Fruit fly (Drosophila melanogaster): Measurements from ENCODE around the gene bdwf.

bdwf gene

DNA sequence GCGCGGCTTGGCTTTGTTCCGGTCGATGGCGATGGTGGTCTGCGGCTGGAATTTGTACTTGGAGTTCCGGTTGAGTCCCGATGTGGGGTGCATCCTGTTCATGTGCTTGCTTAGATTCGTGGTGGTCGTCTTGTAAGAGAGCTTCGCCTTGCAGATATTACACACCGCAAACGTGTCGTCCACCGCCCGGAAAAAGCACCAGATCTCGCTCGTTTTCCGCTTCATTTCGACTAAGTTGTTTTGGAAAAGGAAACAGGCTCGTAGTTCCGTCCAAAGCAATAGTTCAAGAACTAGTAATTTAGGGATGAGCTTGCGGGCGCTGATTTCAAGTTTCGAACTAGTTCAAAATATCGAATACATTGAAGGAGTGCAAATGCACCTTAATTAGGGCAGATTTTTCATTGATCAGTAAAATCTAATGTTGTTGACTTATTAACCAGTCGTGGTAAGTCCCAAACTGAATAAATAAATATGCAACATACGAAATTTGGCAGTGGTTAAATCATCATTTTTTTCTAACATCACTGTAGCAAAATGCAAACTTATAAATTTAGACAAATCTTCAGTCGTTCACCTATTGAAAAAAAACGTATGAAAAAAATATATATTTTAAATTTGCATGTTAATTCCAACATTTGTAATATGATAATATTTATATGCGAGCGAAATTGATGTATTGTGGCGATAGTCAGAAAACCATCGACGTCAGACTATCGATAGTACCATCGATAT lies at the start of gene bdwf, which contains the start of gene Patr-1:
Gene bdwf, minus strand, starts transcription at position 299 of the 732 bp plus-strand sequence.
Gene Patr-1, plus strand, starts transcription at position 727 of the 732 bp plus-strand sequence.
- TF ChIP-seq Dfd (GFP tag; optimal IDR thresholded peaks at IDR 0.05) (no peak), CG31365 (tag; optimal IDR thresholded peaks at IDR 0.05) (no peak), CG4617 (GFP tag; optimal IDR thresholded peaks at IDR 0.05; ENCODE audit: borderline replicate concordance) (no peak), lov (optimal IDR thresholded peaks at IDR 0.05) (no peak), lov (GFP tag; IDR thresholded peaks at IDR 0.05) (no peak), so (GFP tag; IDR thresholded peaks at IDR 0.05) (no peak), kah (GFP tag; optimal IDR thresholded peaks at IDR 0.05) (no peak), gro (GFP tag; optimal IDR thresholded peaks at IDR 0.05) (peak; percentile 15), Dip3 (GFP tag; optimal IDR thresholded peaks at IDR 0.05) (no peak), HLH4C (GFP tag; IDR thresholded peaks at IDR 0.05; ENCODE audit: partially characterized antibody) (peak; percentile 91), CG6689 (GFP tag; IDR thresholded peaks at IDR 0.05) (no peak), shn (GFP tag; optimal IDR thresholded peaks at IDR 0.05) (no peak), CG4730 (GFP tag; IDR thresholded peaks at IDR 0.05) (no peak), odd (GFP tag; optimal IDR thresholded peaks at IDR 0.05) (no peak), E2f2 (GFP tag; IDR thresholded peaks at IDR 0.05) (peak; percentile 45), nerfin-1 (tag; optimal IDR thresholded peaks at IDR 0.05) (peak; percentile 9), Chrac-16 (GFP tag; optimal IDR thresholded peaks at IDR 0.05) (no peak), CG6683 (GFP tag; optimal IDR thresholded peaks at IDR 0.05) (no peak), CG1233 (GFP tag; optimal IDR thresholded peaks at IDR 0.05) (peak; percentile 33), CG12744 (GFP tag; optimal IDR thresholded peaks at IDR 0.05) (no peak), MBD-R2 (GFP tag; IDR thresholded peaks at IDR 0.05) (peak; percentile 66), fu2 (GFP tag; optimal IDR thresholded peaks at IDR 0.05) (no peak), al (GFP tag; IDR thresholded peaks at IDR 0.05) (no peak; the same call in 1 of the 2 replicates), insv (GFP tag; optimal IDR thresholded peaks at IDR 0.05) (no peak), gcm (GFP tag; optimal IDR thresholded peaks at IDR 0.05) (peak; percentile 4), pan (optimal IDR thresholded peaks at IDR 0.05) (no peak), pan (GFP tag; optimal IDR thresholded peaks at IDR 0.05 in 1 of 2, IDR thresholded peaks at IDR 0.05 in 1 of 2) (no peak), otp (GFP tag; IDR thresholded peaks at IDR 0.05) (no peak), CG11085 (GFP tag; IDR thresholded peaks at IDR 0.05) (no peak), CG6854 (GFP tag; optimal IDR thresholded peaks at IDR 0.05) (no peak), HmgD (GFP tag; optimal IDR thresholded peaks at IDR 0.05) (no peak), CG15269 (tag; optimal IDR thresholded peaks at IDR 0.05) (no peak), stwl (tag; optimal IDR thresholded peaks at IDR 0.05) (peak; percentile 32), CG5180 (GFP tag; optimal IDR thresholded peaks at IDR 0.05) (no peak), ERR (GFP tag; optimal IDR thresholded peaks at IDR 0.05) (no peak), Gsc (GFP tag; IDR thresholded peaks at IDR 0.05) (no peak), CG5245 (GFP tag; optimal IDR thresholded peaks at IDR 0.05) (no peak), Fer1 (GFP tag; optimal IDR thresholded peaks at IDR 0.05) (no peak), amos (GFP tag; IDR thresholded peaks at IDR 0.05; ENCODE audit: partially characterized antibody) (peak; percentile 95), pita (GFP tag; optimal IDR thresholded peaks at IDR 0.05) (no peak), cad (GFP tag; optimal IDR thresholded peaks at IDR 0.05) (no peak), Six4 (GFP tag; optimal IDR thresholded peaks at IDR 0.05) (no peak), scrt (GFP tag; optimal IDR thresholded peaks at IDR 0.05) (no peak), CG18476 (GFP tag; optimal IDR thresholded peaks at IDR 0.05) (peak; percentile 17), CG3995 (GFP tag; optimal IDR thresholded peaks at IDR 0.05) (peak; percentile 92), dysf (GFP tag; IDR thresholded peaks at IDR 0.05) (no peak), CG8478 (optimal IDR thresholded peaks at IDR 0.05) (no peak), tgo (GFP tag; IDR thresholded peaks at IDR 0.05) (no peak), kni (GFP tag; optimal IDR thresholded peaks at IDR 0.05) (peak; percentile 67), gfzf (GFP tag; optimal IDR thresholded peaks at IDR 0.05) (peak; percentile 17), Trl (optimal IDR thresholded peaks at IDR 0.05) (no peak), Trl (GFP tag; optimal IDR thresholded peaks at IDR 0.05) (no peak)
